Worm (Caenorhabditis elegans) whole organism, late embryonic: ENCODE measurements around the gene E02C12.19.

Experiments used
- K09A11.1 ChIP-seq: sonication (generic microtip); optimal IDR thresholded peaks from 2 replicates; lab custom pipeline; 2017; ENCODE audit warnings: antibody characterized with exemption, mild to moderate bottlenecking, missing genetic modification characterization, missing compliant biosample characterization; ENCODE audit not compliant: insufficient read depth
- T23F11.4 ChIP-seq: fragments of 200-800 bp; sonication (Bioruptor generic); optimal IDR thresholded peaks from 2 replicates; lab custom pipeline; 2018; ENCODE audit warnings: mild to moderate bottlenecking, missing genetic modification characterization, missing compliant biosample characterization
- Y22D7AL.16 ChIP-seq: sonication (generic microtip); optimal IDR thresholded peaks from 2 replicates; lab custom pipeline; 2016; ENCODE audit warnings: missing genetic modification characterization, missing compliant biosample characterization
- ceh-14 ChIP-seq: sonication (generic microtip); optimal IDR thresholded peaks from 2 replicates; lab custom pipeline; 2016; ENCODE audit warnings: missing genotype, missing genetic modification characterization, missing compliant biosample characterization
- ceh-19 ChIP-seq: fragments of 200-800 bp; sonication (Bioruptor generic); optimal IDR thresholded peaks from 2 replicates; lab custom pipeline; 2018; ENCODE audit warnings: mild to moderate bottlenecking, missing genetic modification characterization, missing compliant biosample characterization
- ceh-30 ChIP-seq: fragments of 150-350 bp; optimal IDR thresholded peaks from 2 replicates; lab custom pipeline; 2014; ENCODE audit warnings: missing biosample characterization, missing genetic modification characterization
- ceh-31 ChIP-seq: sonication (generic microtip); optimal IDR thresholded peaks from 2 replicates; lab custom pipeline; 2016; ENCODE audit warnings: missing genetic modification characterization, missing compliant biosample characterization
- ceh-6 ChIP-seq: fragments of 200-800 bp; sonication (Bioruptor generic); optimal IDR thresholded peaks from 2 replicates; lab custom pipeline; 2018; ENCODE audit warnings: mild to moderate bottlenecking, missing genetic modification characterization, missing compliant biosample characterization
- che-1 ChIP-seq: sonication (generic microtip); optimal IDR thresholded peaks from 2 replicates; lab custom pipeline; 2016; ENCODE audit warnings: mild to moderate bottlenecking, missing genetic modification characterization, missing compliant biosample characterization
- dve-1 ChIP-seq: sonication (generic microtip); optimal IDR thresholded peaks from 2 replicates; lab custom pipeline; 2017; ENCODE audit warnings: antibody characterized with exemption, mild to moderate bottlenecking, missing genetic modification characterization, missing compliant biosample characterization
- eyg-1 ChIP-seq: sonication (generic microtip); optimal IDR thresholded peaks from 2 replicates; lab custom pipeline; 2016; ENCODE audit warnings: missing genotype, missing genetic modification characterization, missing compliant biosample characterization
- fkh-6 ChIP-seq: sonication (generic microtip); optimal IDR thresholded peaks from 2 replicates; lab custom pipeline; 2016; ENCODE audit warnings: missing genetic modification characterization, missing compliant biosample characterization
- gmeb-2 ChIP-seq: sonication (generic microtip); optimal IDR thresholded peaks from 2 replicates; lab custom pipeline; 2016; ENCODE audit warnings: missing genetic modification characterization, inconsistent platforms, missing compliant biosample characterization
- hlh-15 ChIP-seq: sonication (generic microtip); optimal IDR thresholded peaks from 2 replicates; lab custom pipeline; 2016; ENCODE audit warnings: missing genetic modification characterization, missing compliant biosample characterization
- hlh-30 ChIP-seq: sonication (generic microtip); optimal IDR thresholded peaks from 2 replicates; lab custom pipeline; 2017; ENCODE audit warnings: antibody characterized with exemption, missing genetic modification characterization, missing compliant biosample characterization; ENCODE audit not compliant: insufficient read depth
- hlh-6 ChIP-seq: sonication (generic microtip); optimal IDR thresholded peaks from 2 replicates; lab custom pipeline; 2016; ENCODE audit warnings: missing genotype, missing genetic modification characterization, missing compliant biosample characterization
- lim-6 ChIP-seq: sonication (generic microtip); optimal IDR thresholded peaks from 2 replicates; lab custom pipeline; 2016; ENCODE audit warnings: missing genetic modification characterization, missing compliant biosample characterization
- nhr-11 ChIP-seq: fragments of 150-350 bp; optimal IDR thresholded peaks from 2 replicates; lab custom pipeline; 2014; ENCODE audit warnings: missing biosample characterization, missing genetic modification characterization
- nhr-232 ChIP-seq: sonication (generic microtip); optimal IDR thresholded peaks from 2 replicates; lab custom pipeline; 2016; ENCODE audit warnings: missing genetic modification characterization, missing compliant biosample characterization
- odd-2 ChIP-seq: sonication (generic microtip); optimal IDR thresholded peaks from 2 replicates; lab custom pipeline; 2017; ENCODE audit warnings: antibody characterized with exemption, mild to moderate bottlenecking, missing genetic modification characterization, missing compliant biosample characterization
- pag-3 ChIP-seq: sonication (generic microtip); optimal IDR thresholded peaks from 2 replicates; lab custom pipeline; 2016; ENCODE audit warnings: missing compliant biosample characterization, missing genetic modification characterization, borderline replicate concordance
- pax-1 ChIP-seq: fragments of 150-350 bp; optimal IDR thresholded peaks from 2 replicates; lab custom pipeline; 2014; ENCODE audit warnings: missing biosample characterization, missing genetic modification characterization
- pqm-1 ChIP-seq: sonication (generic microtip); optimal IDR thresholded peaks from 2 replicates; lab custom pipeline; 2016; ENCODE audit warnings: missing genetic modification characterization, missing compliant biosample characterization
- sdc-2 ChIP-seq: sonication (generic microtip); optimal IDR thresholded peaks from 2 replicates; lab custom pipeline; 2016; ENCODE audit warnings: missing genotype, missing genetic modification characterization, missing compliant biosample characterization
- sox-4 ChIP-seq: sonication (generic microtip); optimal IDR thresholded peaks from 2 replicates; lab custom pipeline; 2017; ENCODE audit warnings: mild to moderate bottlenecking, missing genetic modification characterization, inconsistent platforms, missing compliant biosample characterization
- syd-9 ChIP-seq: sonication (generic microtip); optimal IDR thresholded peaks from 2 replicates; lab custom pipeline; 2016; ENCODE audit warnings: mild to moderate bottlenecking, missing genetic modification characterization, moderate library complexity, missing compliant biosample characterization
- ttx-3 ChIP-seq: sonication (generic microtip); optimal IDR thresholded peaks from 2 replicates; lab custom pipeline; 2016; ENCODE audit warnings: missing genetic modification reagents, missing genetic modification characterization, missing compliant biosample characterization
- unc-42 ChIP-seq: sonication (generic microtip); optimal IDR thresholded peaks from 2 replicates; lab custom pipeline; 2016; ENCODE audit warnings: missing genotype, missing genetic modification characterization, missing compliant biosample characterization
- unc-86 ChIP-seq: sonication (generic microtip); optimal IDR thresholded peaks from 2 replicates; lab custom pipeline; 2016; ENCODE audit warnings: missing genetic modification characterization, missing compliant biosample characterization
- zip-5 ChIP-seq: sonication (generic microtip); optimal IDR thresholded peaks from 2 replicates; lab custom pipeline; 2016; ENCODE audit warnings: missing genetic modification characterization, missing compliant biosample characterization

Gene E02C12.19

ce11 chrV:9336462-9336861, 39.9 kb downstream of the E02C12.19 start, which contains the start of gene coq-6:
Gene coq-6 (plus strand): TSS chrV:9336762.
- TF ChIP-seq pqm-1 (tag; lab: Kevin White, UChicago) = no peak
- TF ChIP-seq fkh-6 (tag; lab: Kevin White, UChicago) = no peak
- no peak for TF ChIP-seq pag-3 (tag; lab: Kevin White, UChicago)
- no peak for TF ChIP-seq ceh-19

ce11 chrV:9334216-9334615, 42.1 kb downstream of the E02C12.19 start, which contains the start of gene ucp-4:
Gene ucp-4 (plus strand): TSS chrV:9334298.
- no peak for TF ChIP-seq gmeb-2 (tag; lab: Kevin White, UChicago)
- TF ChIP-seq sox-4 (tag; lab: Kevin White, UChicago) = no peak
- no peak for TF ChIP-seq ceh-30 (tag; lab: Kevin White, UChicago)
- TF ChIP-seq Y22D7AL.16 (tag; lab: Kevin White, UChicago) = no peak
- no peak for TF ChIP-seq unc-42 (tag; lab: Kevin White, UChicago)
- no peak for TF ChIP-seq ceh-31 (tag; lab: Kevin White, UChicago)
- TF ChIP-seq syd-9 (tag; lab: Kevin White, UChicago) = no peak
- TF ChIP-seq hlh-6 (tag; lab: Kevin White, UChicago) = no peak
- TF ChIP-seq ceh-19 = no peak
- TF ChIP-seq ceh-6 (GFP tag; lab: Kevin White, UChicago) = no peak
- no peak for TF ChIP-seq hlh-30 (tag; lab: Kevin White, UChicago)
- TF ChIP-seq sdc-2 (tag; lab: Kevin White, UChicago) = no peak
- TF ChIP-seq nhr-232 (tag; lab: Kevin White, UChicago) = no peak
- TF ChIP-seq T23F11.4 (GFP tag; lab: Kevin White, UChicago) = no peak
- no peak for TF ChIP-seq dve-1

ce11 chrV:9333316-9334048, 42.8 kb downstream of the E02C12.19 start, which contains the start of gene acl-14:
Gene acl-14 (minus strand): TSS chrV:9333631.
- TF ChIP-seq pag-3 (tag; lab: Kevin White, UChicago) = no peak
- TF ChIP-seq hlh-15 (tag; lab: Kevin White, UChicago) = no peak
- no peak for TF ChIP-seq ttx-3
- TF ChIP-seq unc-86 (tag; lab: Kevin White, UChicago) = no peak
- no peak for TF ChIP-seq eyg-1 (tag; lab: Kevin White, UChicago)
- TF ChIP-seq K09A11.1 = no peak
- no peak for TF ChIP-seq nhr-11 (tag; lab: Kevin White, UChicago)
- TF ChIP-seq odd-2 = no peak

- TF ChIP-seq zip-5 (no peak), pax-1 (tag; lab: Kevin White, UChicago) (no peak), eyg-1 (tag; lab: Kevin White, UChicago) (no peak), sox-4 (tag; lab: Kevin White, UChicago) (no peak), ceh-30 (tag; lab: Kevin White, UChicago) (no peak), lim-6 (tag; lab: Kevin White, UChicago) (no peak), che-1 (tag; lab: Kevin White, UChicago) (no peak), nhr-232 (tag; lab: Kevin White, UChicago) (no peak)
Observed at ce11 chrV:9332611-9333315, 43.6 kb downstream of the E02C12.19 start.

- TF ChIP-seq unc-86 (tag; lab: Kevin White, UChicago) (no peak), ceh-14 (tag; lab: Kevin White, UChicago) (no peak)
Observed at ce11 chrV:9329245-9329979, 46.9 kb downstream of the E02C12.19 start.
